Fruit fly (Drosophila melanogaster) whole organism, embryonic: ENCODE measurements around the gene CG44037.

ENCODE experiments used
- Atf6 ChIP-seq: fragments of 200-800 bp; sonication (Bioruptor generic); IDR thresholded peaks from 2 replicates; pipeline ENCODE4 v1.3.6; 2022; ENCODE audit warnings: missing biosample characterization, missing genetic modification characterization
- CG12942 ChIP-seq: fragments of 200-800 bp; sonication (Bioruptor generic); optimal IDR thresholded peaks from 3 replicates; lab custom pipeline; 2016; ENCODE audit warnings: missing biosample characterization, missing genetic modification characterization
- CG15479 ChIP-seq: fragments of 200-800 bp; sonication (Bioruptor generic); optimal IDR thresholded peaks from 3 replicates; lab custom pipeline; 2019; ENCODE audit warnings: missing biosample characterization, mild to moderate bottlenecking, missing genetic modification characterization, moderate library complexity
- CG1603 ChIP-seq: fragments of 200-800 bp; sonication (Bioruptor generic); optimal IDR thresholded peaks from 2 replicates; lab custom pipeline; 2019; ENCODE audit warnings: missing biosample characterization, mild to moderate bottlenecking, missing genetic modification characterization, moderate library complexity
- CG17186 ChIP-seq: fragments of 200-800 bp; sonication (Bioruptor generic); optimal IDR thresholded peaks from 3 replicates; lab custom pipeline; 2017; ENCODE audit warnings: missing biosample characterization, missing genetic modification reagents, missing genetic modification characterization
- CG17829 ChIP-seq: fragments of 200-800 bp; optimal IDR thresholded peaks from 2 replicates; lab custom pipeline; 2019; ENCODE audit warnings: missing biosample characterization, mild to moderate bottlenecking, missing genetic modification characterization, moderate library complexity
- CG2678 ChIP-seq: fragments of 200-800 bp; sonication (Bioruptor generic); optimal IDR thresholded peaks from 3 replicates; lab custom pipeline; 2019; ENCODE audit warnings: missing biosample characterization, mild to moderate bottlenecking, missing genetic modification characterization, moderate library complexity
- CG2875 ChIP-seq: fragments of 200-800 bp; sonication (Bioruptor generic); optimal IDR thresholded peaks from 2 replicates; lab custom pipeline; 2017; ENCODE audit warnings: missing biosample characterization, mild to moderate bottlenecking, missing genetic modification characterization, missing genetic modification reagents
- CG31441 ChIP-seq: fragments of 200-800 bp; sonication (Bioruptor generic); IDR thresholded peaks from 2 replicates; pipeline ENCODE4 v1.3.6; 2022; ENCODE audit warnings: missing biosample characterization, missing genetic modification characterization
- CG33557 ChIP-seq: fragments of 200-800 bp; sonication (Bioruptor generic); optimal IDR thresholded peaks from 2 replicates; lab custom pipeline; 2019; ENCODE audit warnings: missing biosample characterization, mild to moderate bottlenecking, missing genetic modification characterization, moderate library complexity
- CG3407 ChIP-seq: fragments of 200-800 bp; sonication (Bioruptor generic); optimal IDR thresholded peaks from 2 replicates; lab custom pipeline; 2018; ENCODE audit warnings: missing biosample characterization, mild to moderate bottlenecking, missing genetic modification characterization
- CG4730 ChIP-seq: fragments of 200-800 bp; sonication (Bioruptor generic); IDR thresholded peaks from 2 replicates; pipeline ENCODE4 v1.3.6; 2022; ENCODE audit warnings: missing biosample characterization, missing genetic modification characterization
- CG5245 ChIP-seq: fragments of 200-800 bp; sonication (Bioruptor generic); optimal IDR thresholded peaks from 3 replicates; lab custom pipeline; 2016; ENCODE audit warnings: missing biosample characterization, missing genetic modification characterization
- CG7839 ChIP-seq: fragments of 200-800 bp; sonication (Bioruptor generic); optimal IDR thresholded peaks from 3 replicates; lab custom pipeline; 2018; ENCODE audit warnings: missing biosample characterization, mild to moderate bottlenecking, missing genetic modification characterization, moderate library complexity
- CG9215 ChIP-seq: fragments of 200-800 bp; sonication (Bioruptor generic); IDR thresholded peaks from 2 replicates; pipeline ENCODE4 v1.3.6; 2022; ENCODE audit warnings: missing biosample characterization, missing genetic modification characterization
- D ChIP-seq, 2 experiments: fragments of 200-800 bp in 1 of 2; fragments of >200 bp in 1 of 2; sonication (Bioruptor generic) in 1 of 2; optimal IDR thresholded peaks; 2 replicates in 1 of 2; 3 replicates in 1 of 2; lab custom pipeline; 2017; ENCODE audit warnings: mild to moderate bottlenecking in 1 of 2, missing biosample characterization in 1 of 2, missing genetic modification characterization in 1 of 2, missing genetic modification reagents in 1 of 2
- Dbx ChIP-seq: fragments of 200-800 bp; sonication (Bioruptor generic); IDR thresholded peaks from 3 replicates; pipeline ENCODE4 v1.3.6; 2022; ENCODE audit warnings: missing biosample characterization, missing genetic modification characterization
- E2f1 ChIP-seq: fragments of 200-800 bp; sonication (Bioruptor generic); IDR thresholded peaks from 2 replicates; pipeline ENCODE4 v1.3.6; 2022; ENCODE audit warnings: missing biosample characterization, missing genetic modification characterization
- Jarid2 ChIP-seq: fragments of 200-800 bp; sonication (Bioruptor generic); optimal IDR thresholded peaks from 3 replicates; lab custom pipeline; 2017; ENCODE audit warnings: mild to moderate bottlenecking, missing biosample characterization, missing genetic modification reagents, missing genetic modification characterization
- Kr ChIP-seq: fragments of 200-800 bp; sonication (Bioruptor generic); optimal IDR thresholded peaks from 2 replicates; lab custom pipeline; 2017; ENCODE audit warnings: missing biosample characterization, mild to moderate bottlenecking, missing genetic modification characterization
- ac ChIP-seq: fragments of 200-800 bp; sonication (Bioruptor generic); optimal IDR thresholded peaks from 3 replicates; lab custom pipeline; 2017; ENCODE audit warnings: missing biosample characterization, mild to moderate bottlenecking, missing genetic modification characterization
- ap ChIP-seq: fragments of 200-800 bp; sonication (Bioruptor generic); IDR thresholded peaks from 2 replicates; pipeline ENCODE4 v1.3.6; 2022; ENCODE audit warnings: missing biosample characterization, missing genetic modification characterization
- ara ChIP-seq: fragments of 200-800 bp; sonication (Bioruptor generic); IDR thresholded peaks from 2 replicates; pipeline ENCODE4 v1.3.6; 2022; ENCODE audit warnings: missing biosample characterization, missing genetic modification characterization
- cad ChIP-seq: fragments of >200 bp; optimal IDR thresholded peaks from 2 replicates; lab custom pipeline; 2017; ENCODE audit warnings: missing biosample characterization, missing genetic modification characterization
- crp ChIP-seq, 2 experiments: fragments of 200-800 bp; sonication (Bioruptor generic); optimal IDR thresholded peaks; 2 replicates in 1 of 2; 3 replicates in 1 of 2; lab custom pipeline; 2017; ENCODE audit warnings: missing biosample characterization in 2 of 2, missing genetic modification characterization in 2 of 2, mild to moderate bottlenecking in 1 of 2, moderate library complexity in 1 of 2
- gcm ChIP-seq: fragments of 200-800 bp; sonication (Bioruptor generic); optimal IDR thresholded peaks from 2 replicates; lab custom pipeline; 2019; ENCODE audit warnings: missing biosample characterization, mild to moderate bottlenecking, missing genetic modification characterization, moderate library complexity
- grau ChIP-seq: fragments of 200-800 bp; optimal IDR thresholded peaks from 3 replicates; lab custom pipeline; 2019; ENCODE audit warnings: missing biosample characterization, mild to moderate bottlenecking, missing genetic modification characterization, moderate library complexity
- insv ChIP-seq, 2 experiments: fragments of 200-800 bp; sonication (Bioruptor generic); optimal IDR thresholded peaks; 3 replicates each; lab custom pipeline; 2016 to 2018; ENCODE audit warnings: missing biosample characterization in 2 of 2, missing genetic modification characterization in 2 of 2
- kay ChIP-seq: fragments of 200-800 bp; sonication (Bioruptor generic); optimal IDR thresholded peaks from 2 replicates; lab custom pipeline; 2016; ENCODE audit warnings: missing biosample characterization, missing genetic modification characterization
- pan ChIP-seq, 4 experiments: fragments of >200 bp in 3 of 4; fragments of 200-800 bp in 1 of 4; sonication (Bioruptor generic) in 1 of 4; optimal IDR thresholded peaks in 3 of 4; IDR thresholded peaks in 1 of 4; 2 replicates each; pipeline versions ENCODE4 v1.3.6 to Lab custom; 2017 to 2022; ENCODE audit warnings: missing biosample characterization in 2 of 4, missing genetic modification characterization in 2 of 4, mixed read lengths in 1 of 4
- pnt ChIP-seq: fragments of 200-800 bp; sonication (Bioruptor generic); optimal IDR thresholded peaks from 3 replicates; lab custom pipeline; 2016; ENCODE audit warnings: missing biosample characterization, missing genetic modification characterization
- psq ChIP-seq: fragments of 200-800 bp; sonication (Bioruptor generic); optimal IDR thresholded peaks from 2 replicates; lab custom pipeline; 2017; ENCODE audit warnings: missing biosample characterization, missing genetic modification characterization
- sd ChIP-seq: fragments of 200-800 bp; sonication (Bioruptor generic); optimal IDR thresholded peaks from 3 replicates; lab custom pipeline; 2018; ENCODE audit warnings: missing biosample characterization, mild to moderate bottlenecking, missing genetic modification characterization, moderate library complexity
- sens ChIP-seq: fragments of 200-800 bp; sonication (Bioruptor generic); peaks from one replicate; lab custom pipeline; 2016; ENCODE audit warnings: missing biosample characterization, missing genetic modification characterization
- sqz ChIP-seq: fragments of 200-800 bp; sonication (Bioruptor generic); optimal IDR thresholded peaks from 3 replicates; lab custom pipeline; 2018; ENCODE audit warnings: missing biosample characterization, mild to moderate bottlenecking, missing genetic modification characterization
- tll ChIP-seq, 2 experiments: fragments of 200-800 bp in 1 of 2; fragments of >200 bp in 1 of 2; sonication (Bioruptor generic) in 1 of 2; optimal IDR thresholded peaks; 2 replicates each; lab custom pipeline; 2017 to 2019; ENCODE audit warnings: missing biosample characterization in 2 of 2, missing genetic modification characterization in 2 of 2, mild to moderate bottlenecking in 1 of 2, moderate library complexity in 1 of 2
- twi ChIP-seq: fragments of 200-800 bp; optimal IDR thresholded peaks from 2 replicates; lab custom pipeline; 2019; ENCODE audit warnings: missing biosample characterization, mild to moderate bottlenecking, missing genetic modification characterization, moderate library complexity
- yki ChIP-seq: fragments of >200 bp; optimal IDR thresholded peaks from 3 replicates; lab custom pipeline; 2018
- zen ChIP-seq: fragments of 200-800 bp; sonication (Bioruptor generic); optimal IDR thresholded peaks from 3 replicates; lab custom pipeline; 2018; ENCODE audit warnings: missing biosample characterization, mild to moderate bottlenecking, missing genetic modification characterization, moderate library complexity

Gene CG44037

DNA sequence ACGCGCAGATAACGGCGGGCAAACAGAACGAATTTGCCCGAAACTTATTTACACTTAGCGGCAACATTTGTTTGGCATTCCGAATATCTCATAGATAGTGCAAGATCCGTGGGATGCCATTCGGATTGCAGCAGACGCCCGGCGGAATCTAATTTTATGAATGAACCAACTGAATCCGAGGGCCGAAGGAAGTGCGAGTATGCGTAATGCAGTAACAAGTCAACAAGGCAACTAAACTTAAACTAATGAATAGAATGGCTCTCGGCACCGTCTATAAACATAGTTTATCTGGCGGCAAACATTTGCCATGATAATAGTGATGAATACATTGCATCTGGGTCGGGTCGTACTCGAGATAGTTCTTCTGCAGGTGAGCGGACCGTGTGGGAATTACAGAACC is 8.3 kb upstream of the CG44037 start (continued):
- no peak for TF ChIP-seq gcm (GFP tag; lab: Kevin White, UChicago)
- TF ChIP-seq grau (tag; lab: Kevin White, UChicago) = no peak
- TF ChIP-seq yki (lab: Kevin White, UChicago) = no peak
- no peak for TF ChIP-seq CG17829 (tag; lab: Kevin White, UChicago)
- no peak for TF ChIP-seq CG9215 (GFP tag; lab: Robert Waterston, UW)
- peak; percentile 18; the same call in 1 of the 2 replicates for TF ChIP-seq CG31441 (GFP tag; lab: Robert Waterston, UW)
- peak; percentile 71 for TF ChIP-seq sens
- TF ChIP-seq ara (GFP tag; lab: Robert Waterston, UW) = no peak
- no peak for TF ChIP-seq CG17186
- no peak for TF ChIP-seq pan (optimal IDR thresholded peaks at IDR 0.05; lab: Kevin White, UChicago)
- no peak for TF ChIP-seq pan (GFP tag; optimal IDR thresholded peaks at IDR 0.05 in 1 of 2, IDR thresholded peaks at IDR 0.05 in 1 of 2)
- peak; percentile 4 for TF ChIP-seq CG33557
- peak; percentile 41 for TF ChIP-seq CG1603 (tag; lab: Kevin White, UChicago)
- TF ChIP-seq Dbx (GFP tag; lab: Robert Waterston, UW) = no peak
- TF ChIP-seq crp (GFP tag; optimal IDR thresholded peaks at IDR 0.05; lab: Kevin White, UChicago) = no peak
- TF ChIP-seq CG2678 = peak; percentile 26
- TF ChIP-seq CG2875 (GFP tag; lab: Kevin White, UChicago) = peak; percentile 4
- no peak for TF ChIP-seq psq (GFP tag; lab: Kevin White, UChicago)
- TF ChIP-seq sd (tag; lab: Kevin White, UChicago) = peak; percentile 18
- no peak for TF ChIP-seq sqz (GFP tag; lab: Kevin White, UChicago)
- TF ChIP-seq CG4730 (GFP tag; lab: Robert Waterston, UW) = no peak
- TF ChIP-seq CG7839 (tag; lab: Kevin White, UChicago) = no peak
- TF ChIP-seq CG12942 (GFP tag; lab: Kevin White, UChicago) = no peak
- TF ChIP-seq Jarid2 (GFP tag; lab: Kevin White, UChicago) = no peak
- TF ChIP-seq pnt (GFP tag; lab: Kevin White, UChicago) = no peak
- no peak for TF ChIP-seq ap
- TF ChIP-seq CG3407 (GFP tag; lab: Kevin White, UChicago) = peak; percentile 36

- TF ChIP-seq E2f1 (GFP tag; lab: Robert Waterston, UW) (no peak), twi (peak; percentile 94)
Measured at dm6 chr3R:12251534-12251933, 7.0 kb upstream of the CG44037 start.

- TF ChIP-seq ac = peak; percentile 59
- TF ChIP-seq tll (GFP tag; optimal IDR thresholded peaks at IDR 0.05; lab: Kevin White, UChicago) = peak in 1 of 2 experiments; percentile 100
- TF ChIP-seq kay (GFP tag; lab: Kevin White, UChicago) = no peak
- TF ChIP-seq Atf6 (GFP tag; lab: Robert Waterston, UW) = no peak
- no peak for TF ChIP-seq CG5245 (GFP tag; lab: Kevin White, UChicago)
- TF ChIP-seq zen = peak; percentile 62
- TF ChIP-seq Jarid2 (GFP tag; lab: Kevin White, UChicago) = no peak
- TF ChIP-seq Kr (GFP tag; lab: Kevin White, UChicago) = peak; percentile 80
- peak in 1 of 2 experiments; percentile 77 for TF ChIP-seq insv (GFP tag; optimal IDR thresholded peaks at IDR 0.05; lab: Kevin White, UChicago)
- TF ChIP-seq D (optimal IDR thresholded peaks at IDR 0.05; lab: Kevin White, UChicago) = peak; percentile 92
- no peak for TF ChIP-seq D (GFP tag; optimal IDR thresholded peaks at IDR 0.05; lab: Kevin White, UChicago)
- peak; percentile 90 for TF ChIP-seq CG15479 (GFP tag; lab: Kevin White, UChicago)
- TF ChIP-seq cad (GFP tag; lab: Kevin White, UChicago) = peak; percentile 80
- TF ChIP-seq ara (GFP tag; lab: Robert Waterston, UW) = 0 out of 2 replicates have a peak, but pooled peaks have one; percentile 16
- TF ChIP-seq twi = peak; percentile 90
Measured at dm6 chr3R:12252457-12253065, 6.0 kb upstream of the CG44037 start.
